Worm (Caenorhabditis elegans): ENCODE measurements around the gene F19B10.3.

DNA sequence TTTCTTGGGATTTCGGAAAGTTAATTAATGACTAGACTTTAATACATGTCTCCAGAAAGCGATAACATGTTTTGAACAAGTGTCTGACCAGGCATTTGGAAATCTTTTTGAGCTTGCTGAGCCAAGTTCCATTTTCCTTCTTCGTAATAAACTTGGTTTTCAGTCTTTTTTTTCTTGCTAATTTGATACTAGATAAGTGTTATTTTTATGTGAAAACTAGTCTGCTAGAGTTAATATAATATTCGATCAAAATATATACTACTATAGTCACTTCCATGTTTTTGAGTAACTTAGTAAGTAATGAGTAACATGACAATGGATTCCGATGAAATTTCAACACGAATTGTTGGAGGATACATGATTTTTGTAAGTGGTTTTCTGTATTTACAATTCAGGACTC is 44.7 kb downstream of the F19B10.3 start, which contains the start of gene srx-110:
- no peak for TF ChIP-seq dao-5 (tag; optimal IDR thresholded peaks at IDR 0.05)
- TF ChIP-seq W03F9.2 (tag; optimal IDR thresholded peaks at IDR 0.05), result no peak
